Fruit fly (Drosophila melanogaster) whole organism, embryonic: ENCODE data around the gene Mdh2.

Experiments used
- Atf6 ChIP-seq: fragments of 200-800 bp; sonication (Bioruptor generic); IDR thresholded peaks from 2 replicates; pipeline ENCODE4 v1.3.6; 2022; ENCODE audit warnings: missing biosample characterization, missing genetic modification characterization
- Bteb2 ChIP-seq: fragments of 200-800 bp; sonication (Bioruptor generic); optimal IDR thresholded peaks from 2 replicates; lab custom pipeline; 2016; ENCODE audit warnings: missing biosample characterization, missing genetic modification characterization
- CG10209 ChIP-seq: fragments of 200-800 bp; sonication (Bioruptor generic); optimal IDR thresholded peaks from 3 replicates; lab custom pipeline; 2017; ENCODE audit warnings: missing biosample characterization, mild to moderate bottlenecking, missing genetic modification characterization, missing genetic modification reagents
- CG12155 ChIP-seq: fragments of 200-800 bp; sonication (Bioruptor generic); optimal IDR thresholded peaks from 3 replicates; lab custom pipeline; 2016; ENCODE audit warnings: missing biosample characterization, missing genetic modification characterization
- CG13123 ChIP-seq: fragments of 200-800 bp; sonication (Bioruptor generic); optimal IDR thresholded peaks from 2 replicates; lab custom pipeline; 2016; ENCODE audit warnings: missing biosample characterization, missing genetic modification characterization
- CG14441 ChIP-seq: fragments of 200-800 bp; sonication (Bioruptor generic); IDR thresholded peaks from 2 replicates; pipeline ENCODE4 v1.3.6; 2022; ENCODE audit warnings: missing biosample characterization, missing genetic modification characterization
- CG1529 ChIP-seq: fragments of 200-800 bp; sonication (Bioruptor generic); optimal IDR thresholded peaks from 3 replicates; lab custom pipeline; 2018; ENCODE audit warnings: missing biosample characterization, missing genetic modification characterization
- CG17359 ChIP-seq: fragments of 200-800 bp; sonication (Bioruptor generic); optimal IDR thresholded peaks from 3 replicates; lab custom pipeline; 2018; ENCODE audit warnings: missing biosample characterization, mild to moderate bottlenecking, missing genetic modification characterization, moderate library complexity
- CG18262 ChIP-seq: fragments of 200-800 bp; optimal IDR thresholded peaks from 3 replicates; lab custom pipeline; 2019; ENCODE audit warnings: missing biosample characterization, mild to moderate bottlenecking, missing genetic modification characterization, moderate library complexity
- CG18619 ChIP-seq: fragments of 200-800 bp; sonication (Bioruptor generic); optimal IDR thresholded peaks from 3 replicates; lab custom pipeline; 2017; ENCODE audit warnings: missing biosample characterization, mild to moderate bottlenecking, missing genetic modification characterization
- CG18764 ChIP-seq: fragments of 200-800 bp; sonication (Bioruptor generic); optimal IDR thresholded peaks from 3 replicates; lab custom pipeline; 2016; ENCODE audit warnings: missing biosample characterization, missing genetic modification characterization
- CG2120 ChIP-seq: fragments of 200-800 bp; sonication (Bioruptor generic); optimal IDR thresholded peaks from 3 replicates; lab custom pipeline; 2016; ENCODE audit warnings: missing biosample characterization, missing genetic modification characterization
- CG2129 ChIP-seq: fragments of 200-800 bp; sonication (Bioruptor generic); IDR thresholded peaks from 2 replicates; pipeline ENCODE4 v1.3.6; 2022; ENCODE audit warnings: missing biosample characterization, missing genetic modification characterization; ENCODE audit not compliant: partially characterized antibody
- CG32532 ChIP-seq: fragments of 200-800 bp; sonication (Bioruptor generic); IDR thresholded peaks from 2 replicates; pipeline ENCODE4 v1.3.6; 2022; ENCODE audit warnings: missing biosample characterization, missing genetic modification characterization
- CG3407 ChIP-seq: fragments of 200-800 bp; sonication (Bioruptor generic); optimal IDR thresholded peaks from 2 replicates; lab custom pipeline; 2018; ENCODE audit warnings: missing biosample characterization, mild to moderate bottlenecking, missing genetic modification characterization
- CG3838 ChIP-seq: fragments of 200-800 bp; sonication (Bioruptor generic); optimal IDR thresholded peaks from 3 replicates; lab custom pipeline; 2016; ENCODE audit warnings: missing biosample characterization, missing genetic modification characterization
- CG3995 ChIP-seq: fragments of 200-800 bp; sonication (Bioruptor generic); optimal IDR thresholded peaks from 3 replicates; lab custom pipeline; 2016; ENCODE audit warnings: missing biosample characterization, missing genetic modification characterization
- CG4820 ChIP-seq: fragments of 200-800 bp; sonication (Bioruptor generic); optimal IDR thresholded peaks from 3 replicates; lab custom pipeline; 2016; ENCODE audit warnings: missing biosample characterization, missing genetic modification characterization
- CG6654 ChIP-seq: fragments of 200-800 bp; sonication (Bioruptor generic); optimal IDR thresholded peaks from 2 replicates; lab custom pipeline; 2017; ENCODE audit warnings: missing biosample characterization, mild to moderate bottlenecking, missing genetic modification characterization
- CG6689 ChIP-seq: fragments of 200-800 bp; sonication (Bioruptor generic); IDR thresholded peaks from 2 replicates; pipeline ENCODE4 v1.3.6; 2022; ENCODE audit warnings: missing biosample characterization, missing genetic modification characterization
- CG6854 ChIP-seq: fragments of 200-800 bp; sonication (Bioruptor generic); optimal IDR thresholded peaks from 3 replicates; lab custom pipeline; 2017; ENCODE audit warnings: missing biosample characterization, mild to moderate bottlenecking, missing genetic modification characterization
- CG8281 ChIP-seq: fragments of 200-800 bp; sonication (Bioruptor generic); optimal IDR thresholded peaks from 2 replicates; lab custom pipeline; 2018; ENCODE audit warnings: missing biosample characterization, mild to moderate bottlenecking, missing genetic modification characterization, moderate library complexity
- CG8478 ChIP-seq: fragments of >200 bp; optimal IDR thresholded peaks from 2 replicates; lab custom pipeline; 2018
- CG9932 ChIP-seq: fragments of 200-800 bp; sonication (Bioruptor generic); IDR thresholded peaks from 2 replicates; pipeline ENCODE4 v1.3.6; 2022; ENCODE audit warnings: missing biosample characterization, missing genetic modification characterization
- CHES-1-like ChIP-seq: fragments of 200-800 bp; sonication (Bioruptor generic); optimal IDR thresholded peaks from 2 replicates; lab custom pipeline; 2016; ENCODE audit warnings: missing biosample characterization, missing genetic modification characterization
- Chrac-16 ChIP-seq: fragments of 200-800 bp; sonication (Bioruptor generic); optimal IDR thresholded peaks from 3 replicates; lab custom pipeline; 2016; ENCODE audit warnings: missing biosample characterization, missing genetic modification characterization
- Dip3 ChIP-seq: fragments of 200-800 bp; sonication (Bioruptor generic); optimal IDR thresholded peaks from 3 replicates; lab custom pipeline; 2016; ENCODE audit warnings: missing biosample characterization, missing genetic modification characterization
- Dref ChIP-seq: fragments of 200-800 bp; sonication (Bioruptor generic); IDR thresholded peaks from 2 replicates; pipeline ENCODE4 v1.3.6; 2022; ENCODE audit warnings: missing biosample characterization, missing genetic modification characterization
- E2f1 ChIP-seq: fragments of 200-800 bp; sonication (Bioruptor generic); IDR thresholded peaks from 2 replicates; pipeline ENCODE4 v1.3.6; 2022; ENCODE audit warnings: missing biosample characterization, missing genetic modification characterization
- Fer3 ChIP-seq: fragments of 200-800 bp; sonication (Bioruptor generic); optimal IDR thresholded peaks from 2 replicates; lab custom pipeline; 2018; ENCODE audit warnings: missing biosample characterization, mild to moderate bottlenecking, missing genetic modification characterization, moderate library complexity
- HLH54F ChIP-seq: fragments of 200-800 bp; sonication (Bioruptor generic); optimal IDR thresholded peaks from 3 replicates; lab custom pipeline; 2016; ENCODE audit warnings: missing biosample characterization, missing genetic modification characterization
- Hmx ChIP-seq: fragments of 200-800 bp; sonication (Bioruptor generic); optimal IDR thresholded peaks from 2 replicates; lab custom pipeline; 2016; ENCODE audit warnings: missing biosample characterization, missing genetic modification characterization
- Hr3 ChIP-seq: fragments of 200-800 bp; sonication (Bioruptor generic); optimal IDR thresholded peaks from 3 replicates; lab custom pipeline; 2016; ENCODE audit warnings: missing biosample characterization, missing genetic modification characterization
- Mes4 ChIP-seq: fragments of 200-800 bp; sonication (Bioruptor generic); optimal IDR thresholded peaks from 2 replicates; lab custom pipeline; 2016; ENCODE audit warnings: missing biosample characterization, missing genetic modification characterization
- Myb ChIP-seq: fragments of 200-800 bp; sonication (Bioruptor generic); optimal IDR thresholded peaks from 2 replicates; lab custom pipeline; 2016; ENCODE audit warnings: missing biosample characterization, missing genetic modification characterization
- NK7.1 ChIP-seq: fragments of 200-800 bp; sonication (Bioruptor generic); optimal IDR thresholded peaks from 3 replicates; lab custom pipeline; 2016; ENCODE audit warnings: missing biosample characterization, missing genetic modification characterization
- NfI ChIP-seq: fragments of 200-800 bp; sonication (Bioruptor generic); optimal IDR thresholded peaks from 3 replicates; lab custom pipeline; 2018; ENCODE audit warnings: missing biosample characterization, mild to moderate bottlenecking, missing genetic modification characterization, moderate library complexity
- Rfx ChIP-seq: fragments of 200-800 bp; sonication (Bioruptor generic); IDR thresholded peaks from 2 replicates; pipeline ENCODE4 v1.3.6; 2022; ENCODE audit warnings: missing biosample characterization, missing genetic modification characterization
- Spps ChIP-seq: fragments of 200-800 bp; sonication (Bioruptor generic); optimal IDR thresholded peaks from 2 replicates; lab custom pipeline; 2018; ENCODE audit warnings: missing biosample characterization, mild to moderate bottlenecking, missing genetic modification characterization
- br ChIP-seq: fragments of >200 bp; optimal IDR thresholded peaks from 2 replicates; lab custom pipeline; 2017
- btn ChIP-seq: fragments of 200-800 bp; sonication (Bioruptor generic); optimal IDR thresholded peaks from 2 replicates; lab custom pipeline; 2016; ENCODE audit warnings: missing biosample characterization, missing genetic modification characterization
- corto ChIP-seq: fragments of 200-800 bp; sonication (Bioruptor generic); optimal IDR thresholded peaks from 2 replicates; lab custom pipeline; 2016; ENCODE audit warnings: missing biosample characterization, mild to moderate bottlenecking, missing genetic modification characterization, moderate library complexity
- crc ChIP-seq: fragments of 200-800 bp; sonication (Bioruptor generic); optimal IDR thresholded peaks from 2 replicates; lab custom pipeline; 2016; ENCODE audit warnings: missing biosample characterization, missing genetic modification characterization
- dan ChIP-seq: fragments of 200-800 bp; sonication (Bioruptor generic); IDR thresholded peaks from 2 replicates; pipeline ENCODE4 v1.3.6; 2022; ENCODE audit warnings: missing biosample characterization, missing genetic modification characterization
- fru ChIP-seq: fragments of >200 bp; optimal IDR thresholded peaks from 2 replicates; lab custom pipeline; 2017
- her ChIP-seq: fragments of 200-800 bp; sonication (Bioruptor generic); optimal IDR thresholded peaks from 2 replicates; lab custom pipeline; 2016; ENCODE audit warnings: missing biosample characterization, missing genetic modification characterization
- kni ChIP-seq: fragments of 200-800 bp; sonication (Bioruptor generic); optimal IDR thresholded peaks from 3 replicates; lab custom pipeline; 2017; ENCODE audit warnings: mild to moderate bottlenecking, missing biosample characterization, missing genetic modification reagents, missing genetic modification characterization
- nerfin-2 ChIP-seq: fragments of 200-800 bp; sonication (Bioruptor generic); IDR thresholded peaks from 2 replicates; pipeline ENCODE4 v1.3.6; 2022; ENCODE audit warnings: missing biosample characterization, missing genetic modification characterization; ENCODE audit not compliant: partially characterized antibody
- onecut ChIP-seq: fragments of 200-800 bp; sonication (Bioruptor generic); IDR thresholded peaks from 2 replicates; pipeline ENCODE4 v1.3.6; 2022; ENCODE audit warnings: missing biosample characterization, missing genetic modification characterization
- schlank ChIP-seq: fragments of 200-800 bp; sonication (Bioruptor generic); optimal IDR thresholded peaks from 2 replicates; lab custom pipeline; 2018; ENCODE audit warnings: missing biosample characterization, mild to moderate bottlenecking, missing genetic modification characterization
- sqz ChIP-seq: fragments of 200-800 bp; sonication (Bioruptor generic); optimal IDR thresholded peaks from 3 replicates; lab custom pipeline; 2018; ENCODE audit warnings: missing biosample characterization, mild to moderate bottlenecking, missing genetic modification characterization
- stwl ChIP-seq: fragments of 200-800 bp; sonication (Bioruptor generic); optimal IDR thresholded peaks from 3 replicates; lab custom pipeline; 2018; ENCODE audit warnings: missing biosample characterization, mild to moderate bottlenecking, missing genetic modification characterization, moderate library complexity
- trem ChIP-seq: fragments of 200-800 bp; optimal IDR thresholded peaks from 3 replicates; lab custom pipeline; 2019; ENCODE audit warnings: missing biosample characterization, mild to moderate bottlenecking, missing genetic modification characterization, moderate library complexity
- vnd ChIP-seq: fragments of 200-800 bp; sonication (Bioruptor generic); IDR thresholded peaks from 3 replicates; pipeline ENCODE4 v1.3.6; 2022; ENCODE audit warnings: missing biosample characterization, missing genetic modification characterization; ENCODE audit not compliant: partially characterized antibody

The Mdh2 gene

DNA sequence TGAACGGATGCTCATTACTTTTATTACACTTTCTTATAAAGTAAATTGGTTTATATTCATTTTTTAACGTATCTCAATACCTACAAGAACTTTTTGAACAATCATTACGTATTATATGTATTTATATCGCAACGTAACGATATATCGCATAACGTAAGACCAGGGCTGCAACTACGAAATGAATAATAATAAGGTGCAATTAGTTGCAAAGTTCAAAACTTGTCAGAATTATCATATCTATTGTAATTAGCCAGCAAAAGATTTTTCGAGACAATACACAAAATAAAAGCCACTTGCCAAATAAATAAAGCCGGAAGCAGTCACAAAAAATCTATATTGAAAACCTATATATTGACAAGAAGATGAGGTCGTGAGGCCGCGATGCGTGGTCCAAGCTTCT lies 10.9 kb upstream of the Mdh2 start (continued):
- TF ChIP-seq vnd (peak; percentile 53; the same call in 2 of the 3 replicates), CG13123 (GFP tag; lab: Kevin White, UChicago) (no peak), CG32532 (GFP tag; lab: Robert Waterston, UW) (no peak), Atf6 (GFP tag; lab: Robert Waterston, UW) (peak; percentile 10; the same call in 1 of the 2 replicates), CG6654 (GFP tag; lab: Kevin White, UChicago) (no peak), schlank (tag; lab: Kevin White, UChicago) (no peak), nerfin-2 (GFP tag; lab: Robert Waterston, UW) (no peak), Fer3 (tag; lab: Kevin White, UChicago) (no peak), btn (GFP tag; lab: Kevin White, UChicago) (no peak), CG18262 (tag; lab: Kevin White, UChicago) (no peak), NfI (peak; percentile 13), Dip3 (GFP tag; lab: Kevin White, UChicago) (peak; percentile 40), CG18619 (GFP tag; lab: Kevin White, UChicago) (no peak), Rfx (GFP tag; lab: Robert Waterston, UW) (peak; percentile 54), Mes4 (no peak), sqz (no peak), CG3407 (GFP tag; lab: Kevin White, UChicago) (no peak), dan (GFP tag; lab: Robert Waterston, UW) (no peak), CG2129 (GFP tag; lab: Robert Waterston, UW) (peak; percentile 47), CG4820 (GFP tag; lab: Kevin White, UChicago) (no peak), Hmx (GFP tag; lab: Kevin White, UChicago) (no peak), CG9932 (peak; percentile 65), Dref (GFP tag; lab: Robert Waterston, UW) (no peak), NK7.1 (GFP tag; lab: Kevin White, UChicago) (no peak), CG8281 (tag; lab: Kevin White, UChicago) (no peak), her (GFP tag; lab: Kevin White, UChicago) (no peak), Bteb2 (GFP tag; lab: Kevin White, UChicago) (peak; percentile 23), onecut (no peak), Chrac-16 (GFP tag; lab: Kevin White, UChicago) (peak; percentile 48), br (no peak), Spps (tag; lab: Kevin White, UChicago) (no peak), CG6689 (peak; percentile 87), CG8478 (lab: Kevin White, UChicago) (no peak), CG18764 (GFP tag; lab: Kevin White, UChicago) (peak; percentile 1), E2f1 (GFP tag; lab: Robert Waterston, UW) (no peak), crc (GFP tag; lab: Kevin White, UChicago) (peak; percentile 29), CG17359 (peak; percentile 19), CG14441 (GFP tag; lab: Robert Waterston, UW) (no peak), HLH54F (GFP tag; lab: Kevin White, UChicago) (peak; percentile 54), CG12155 (GFP tag; lab: Kevin White, UChicago) (peak; percentile 41), kni (no peak), CHES-1-like (GFP tag; lab: Kevin White, UChicago) (no peak), Myb (peak; percentile 53), Hr3 (GFP tag; lab: Kevin White, UChicago) (peak; percentile 1), stwl (tag; lab: Kevin White, UChicago) (peak; percentile 67), trem (tag; lab: Kevin White, UChicago) (peak; percentile 20), CG2120 (peak; percentile 75), CG3838 (GFP tag; lab: Kevin White, UChicago) (no peak), CG6854 (GFP tag; lab: Kevin White, UChicago) (no peak), corto (GFP tag; lab: Kevin White, UChicago) (no peak), CG3995 (GFP tag; lab: Kevin White, UChicago) (no peak), CG1529 (GFP tag; lab: Kevin White, UChicago) (no peak), CG10209 (peak; percentile 3), fru (lab: Kevin White, UChicago) (no peak)
